Worm (Caenorhabditis elegans) whole organism, L4 larva: Measurements from ENCODE around the gene ZK596.3.

Experiments
- D1046.2 ChIP-seq: fragments of 200-800 bp; sonication (Bioruptor generic); IDR thresholded peaks from 2 replicates; pipeline ENCODE4 v1.3.6; 2022; ENCODE audit warnings: missing genetic modification characterization, missing compliant biosample characterization
- F10B5.3 ChIP-seq: sonication (generic microtip); optimal IDR thresholded peaks from 2 replicates; lab custom pipeline; 2016; ENCODE audit warnings: mild to moderate bottlenecking, missing genetic modification characterization, missing compliant biosample characterization
- T20F7.1 ChIP-seq: fragments of 200-800 bp; sonication (Bioruptor generic); optimal IDR thresholded peaks from 2 replicates; lab custom pipeline; 2018; ENCODE audit warnings: mild to moderate bottlenecking, missing genetic modification characterization, missing compliant biosample characterization
- T26A8.4 ChIP-seq: fragments of 200-800 bp; sonication (Bioruptor generic); IDR thresholded peaks from 2 replicates; pipeline ENCODE4 v1.3.6; 2022; ENCODE audit warnings: missing genetic modification characterization, missing compliant biosample characterization
- Y75B8A.6 ChIP-seq: fragments of 200-800 bp; sonication (Bioruptor generic); IDR thresholded peaks from 2 replicates; pipeline ENCODE4 v1.3.6; 2022; ENCODE audit warnings: missing genetic modification reagents, missing genetic modification characterization, missing compliant biosample characterization
- ZK337.2 ChIP-seq: fragments of 200-800 bp; sonication (Bioruptor generic); IDR thresholded peaks from 2 replicates; pipeline ENCODE4 v1.3.6; 2022; ENCODE audit warnings: missing genetic modification reagents, missing genetic modification characterization, missing compliant biosample characterization
- ZK546.5 ChIP-seq, 2 experiments: sonication (generic microtip); optimal IDR thresholded peaks; 2 replicates each; lab custom pipeline; 2017; ENCODE audit warnings: missing biosample characterization in 2 of 2, missing genetic modification characterization in 2 of 2
- aha-1 ChIP-seq: fragments of 150-350 bp; peaks from one replicate; lab custom pipeline; 2014; ENCODE audit warnings: missing biosample characterization, missing genetic modification characterization
- aly-2 ChIP-seq: sonication (generic microtip); optimal IDR thresholded peaks from 2 replicates; lab custom pipeline; 2018; ENCODE audit warnings: missing biosample characterization, missing genetic modification characterization
- ama-1 ChIP-seq: fragments of 150-350 bp; optimal IDR thresholded peaks from 2 replicates; lab custom pipeline; 2014; ENCODE audit warnings: inconsistent platforms, mixed read lengths
- attf-4 ChIP-seq: sonication (generic microtip); optimal IDR thresholded peaks from 3 replicates; lab custom pipeline; 2017; ENCODE audit warnings: missing biosample characterization, missing genetic modification characterization
- ceh-32 ChIP-seq: sonication (generic microtip); optimal IDR thresholded peaks from 2 replicates; lab custom pipeline; 2016; ENCODE audit warnings: mild to moderate bottlenecking, missing genetic modification characterization, missing compliant biosample characterization; ENCODE audit not compliant: poor library complexity
- cey-2 ChIP-seq: sonication (generic microtip); optimal IDR thresholded peaks from 3 replicates; lab custom pipeline; 2017; ENCODE audit warnings: missing genetic modification characterization, mild to moderate bottlenecking, missing compliant biosample characterization, antibody characterized with exemption, borderline replicate concordance; ENCODE audit not compliant: insufficient read depth
- ctbp-1 ChIP-seq: fragments of 200-800 bp; sonication (Bioruptor generic); IDR thresholded peaks from 2 replicates; pipeline ENCODE4 v1.3.6; 2022; ENCODE audit warnings: missing genetic modification reagents, missing genetic modification characterization, missing compliant biosample characterization
- daf-12 ChIP-seq: fragments of 150-350 bp; optimal IDR thresholded peaks from 2 replicates; lab custom pipeline; 2014; ENCODE audit warnings: missing biosample characterization, missing genetic modification reagents, missing genetic modification characterization
- daf-8 ChIP-seq: fragments of 200-800 bp; sonication (Bioruptor generic); IDR thresholded peaks from 2 replicates; pipeline ENCODE4 v1.3.6; 2022; ENCODE audit warnings: missing genetic modification characterization, missing compliant biosample characterization
- dmd-6 ChIP-seq: fragments of 200-800 bp; sonication (Bioruptor generic); IDR thresholded peaks from 2 replicates; pipeline ENCODE4 v1.3.6; 2022; ENCODE audit warnings: missing genetic modification reagents, missing genetic modification characterization, missing compliant biosample characterization
- dmd-8 ChIP-seq: fragments of 200-800 bp; sonication (Bioruptor generic); IDR thresholded peaks from 2 replicates; pipeline ENCODE4 v1.3.6; 2022; ENCODE audit warnings: missing genetic modification characterization, missing compliant biosample characterization
- dpl-1 ChIP-seq: fragments of 150-350 bp; optimal IDR thresholded peaks from 2 replicates; lab custom pipeline; 2014; ENCODE audit warnings: missing biosample characterization, missing genetic modification reagents, missing genetic modification characterization
- egl-27 ChIP-seq: sonication (generic microtip); optimal IDR thresholded peaks from 3 replicates; lab custom pipeline; 2017; ENCODE audit warnings: missing biosample characterization, missing genetic modification reagents, missing genetic modification characterization
- egl-43 ChIP-seq: fragments of 200-800 bp; sonication (Bioruptor generic); IDR thresholded peaks from 2 replicates; pipeline ENCODE4 v1.3.6; 2022; ENCODE audit warnings: missing genetic modification reagents, missing genetic modification characterization, missing compliant biosample characterization
- gei-8 ChIP-seq: fragments of 200-800 bp; sonication (Bioruptor generic); optimal IDR thresholded peaks from 2 replicates; lab custom pipeline; 2018; ENCODE audit warnings: mild to moderate bottlenecking, missing genetic modification characterization, missing compliant biosample characterization
- hif-1 ChIP-seq, 2 experiments: sonication (generic microtip); optimal IDR thresholded peaks; 2 replicates each; lab custom pipeline; 2016 to 2017; ENCODE audit warnings: missing compliant biosample characterization in 2 of 2, missing genetic modification characterization in 2 of 2, missing genetic modification reagents in 2 of 2, missing genotype in 2 of 2, mild to moderate bottlenecking in 1 of 2
- hlh-11 ChIP-seq: fragments of 200-800 bp; sonication (Bioruptor generic); optimal IDR thresholded peaks from 2 replicates; lab custom pipeline; 2018; ENCODE audit warnings: mild to moderate bottlenecking, missing genetic modification characterization, missing compliant biosample characterization
- hlh-30 ChIP-seq: sonication (generic microtip); optimal IDR thresholded peaks from 2 replicates; lab custom pipeline; 2017; ENCODE audit warnings: antibody characterized with exemption, mild to moderate bottlenecking, missing genetic modification characterization, missing compliant biosample characterization; ENCODE audit not compliant: insufficient read depth
- jun-1 ChIP-seq: fragments of 150-350 bp; optimal IDR thresholded peaks from 2 replicates; lab custom pipeline; 2014; ENCODE audit warnings: missing biosample characterization, missing genetic modification reagents, missing genetic modification characterization
- lin-1 ChIP-seq: fragments of 200-800 bp; sonication (Bioruptor generic); IDR thresholded peaks from 2 replicates; pipeline ENCODE4 v1.3.6; 2022; ENCODE audit warnings: missing genetic modification reagents, missing genetic modification characterization, missing compliant biosample characterization
- lin-15B ChIP-seq: fragments of 150-350 bp; sonication (generic microtip); optimal IDR thresholded peaks from 3 replicates; lab custom pipeline; 2014; ENCODE audit warnings: missing biosample characterization, missing genetic modification characterization
- lsy-2 ChIP-seq, 2 experiments: fragments of 150-350 bp in 1 of 2; sonication (generic microtip) in 1 of 2; optimal IDR thresholded peaks; 2 replicates each; lab custom pipeline; 2014 to 2017; ENCODE audit warnings: missing biosample characterization in 2 of 2, missing genetic modification characterization in 2 of 2
- mdl-1 ChIP-seq, 2 experiments: fragments of 150-350 bp in 1 of 2; sonication (generic microtip) in 1 of 2; optimal IDR thresholded peaks; 2 replicates each; lab custom pipeline; 2014 to 2017; ENCODE audit warnings: missing biosample characterization in 2 of 2, missing genetic modification characterization in 2 of 2
- mdt-29 ChIP-seq: fragments of 200-800 bp; sonication (Bioruptor generic); IDR thresholded peaks from 2 replicates; pipeline ENCODE4 v1.3.6; 2022; ENCODE audit warnings: missing genetic modification reagents, missing genetic modification characterization, missing compliant biosample characterization
- mep-1 ChIP-seq: fragments of 150-350 bp; sonication (generic microtip); optimal IDR thresholded peaks from 3 replicates; lab custom pipeline; 2014; ENCODE audit warnings: missing biosample characterization, missing genetic modification characterization
- mxl-3 ChIP-seq: fragments of 200-800 bp; sonication (Bioruptor generic); optimal IDR thresholded peaks from 2 replicates; lab custom pipeline; 2018; ENCODE audit warnings: mild to moderate bottlenecking, missing genetic modification characterization, missing compliant biosample characterization
- nhr-102 ChIP-seq: sonication (generic microtip); optimal IDR thresholded peaks from 2 replicates; lab custom pipeline; 2016; ENCODE audit warnings: mild to moderate bottlenecking, missing genetic modification characterization, moderate library complexity, missing compliant biosample characterization
- nhr-237 ChIP-seq: sonication (generic microtip); optimal IDR thresholded peaks from 2 replicates; lab custom pipeline; 2017; ENCODE audit warnings: missing biosample characterization, missing genetic modification characterization
- nhr-28 ChIP-seq: fragments of 150-350 bp; optimal IDR thresholded peaks from 2 replicates; lab custom pipeline; 2014; ENCODE audit warnings: missing biosample characterization, missing genetic modification characterization
- nhr-42 ChIP-seq: fragments of 200-800 bp; sonication (Bioruptor generic); IDR thresholded peaks from 2 replicates; pipeline ENCODE4 v1.3.6; 2022; ENCODE audit warnings: missing genetic modification characterization, missing compliant biosample characterization
- nhr-76 ChIP-seq: fragments of 150-350 bp; optimal IDR thresholded peaks from 2 replicates; lab custom pipeline; 2014; ENCODE audit warnings: missing biosample characterization, missing genetic modification characterization
- nhr-77 ChIP-seq: fragments of 150-350 bp; optimal IDR thresholded peaks from 2 replicates; lab custom pipeline; 2014; ENCODE audit warnings: missing biosample characterization, missing genetic modification characterization
- pha-4 ChIP-seq, 2 experiments: fragments of 150-350 bp in 1 of 2; fragments of 200-800 bp in 1 of 2; sonication (Bioruptor generic) in 1 of 2; IDR thresholded peaks in 1 of 2; optimal IDR thresholded peaks in 1 of 2; 2 replicates each; pipeline versions ENCODE4 v1.3.6 to Lab custom; 2014 to 2022; ENCODE audit warnings: missing genetic modification characterization in 2 of 2, missing genetic modification reagents in 2 of 2, missing biosample characterization in 1 of 2, missing compliant biosample characterization in 1 of 2
- sdz-12 ChIP-seq: fragments of 200-800 bp; sonication (Bioruptor generic); optimal IDR thresholded peaks from 2 replicates; lab custom pipeline; 2018; ENCODE audit warnings: mild to moderate bottlenecking, missing genetic modification characterization, missing compliant biosample characterization
- spr-3 ChIP-seq: fragments of 200-800 bp; sonication (Bioruptor generic); optimal IDR thresholded peaks from 2 replicates; lab custom pipeline; 2018; ENCODE audit warnings: mild to moderate bottlenecking, missing genetic modification characterization, missing compliant biosample characterization
- zag-1 ChIP-seq: fragments of 150-350 bp; optimal IDR thresholded peaks from 2 replicates; lab custom pipeline; 2014; ENCODE audit warnings: missing biosample characterization, missing genetic modification characterization
- ztf-11 ChIP-seq: fragments of 150-350 bp; optimal IDR thresholded peaks from 2 replicates; lab custom pipeline; 2014; ENCODE audit warnings: missing biosample characterization, missing genetic modification characterization
- ztf-7 ChIP-seq: fragments of 150-350 bp; optimal IDR thresholded peaks from 2 replicates; lab custom pipeline; 2014; ENCODE audit warnings: missing biosample characterization, missing genetic modification characterization

ZK596.3 gene

DNA sequence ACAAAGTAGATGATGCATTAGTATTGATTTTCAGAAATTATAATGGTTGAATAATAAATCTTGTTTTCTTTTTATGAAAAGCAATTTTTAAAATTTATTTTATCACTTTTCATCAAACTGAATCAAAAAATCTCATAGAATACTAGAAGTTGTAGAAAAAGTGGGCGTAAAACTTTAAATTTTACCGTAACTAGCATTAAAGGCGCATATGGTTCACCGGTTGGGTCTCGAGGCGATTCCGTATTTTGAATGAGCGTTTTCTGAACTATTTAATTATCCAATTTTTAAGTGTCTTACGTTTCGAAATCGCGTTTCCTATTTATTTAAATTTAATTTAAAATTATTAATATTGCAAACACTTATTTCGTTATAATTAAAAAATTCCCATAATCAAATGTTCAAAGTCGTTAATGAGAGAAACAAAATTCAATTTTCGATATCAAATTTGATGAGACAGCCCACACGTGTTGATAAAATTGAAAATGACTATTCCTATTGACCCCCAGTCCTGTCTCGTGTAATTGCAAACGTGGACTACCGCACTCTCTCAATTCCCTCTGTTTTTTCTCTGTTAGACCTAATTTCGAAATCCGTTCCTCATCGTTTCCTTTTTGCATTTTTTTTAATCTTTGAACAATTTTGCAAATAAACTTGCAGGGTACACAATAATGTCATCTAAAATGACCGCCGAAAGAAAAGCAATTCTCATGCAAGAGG is 45.7 kb downstream of the ZK596.3 start, which contains the start of the genes T11G6.2 and hars-1 (continued):
- TF ChIP-seq T26A8.4 (GFP tag; lab: Robert Waterston, UW) (no peak), lsy-2 (tag; optimal IDR thresholded peaks at IDR 0.05; lab: Kevin White, UChicago) (peak in 1 of 2 experiments; percentile 40), nhr-102 (no peak), aha-1 (tag; lab: Kevin White, UChicago) (no peak), ztf-11 (tag; lab: Kevin White, UChicago) (no peak), hlh-30 (tag; lab: Kevin White, UChicago) (peak; percentile 83), zag-1 (no peak), dmd-6 (GFP tag; lab: Robert Waterston, UW) (peak; percentile 71; the same call in 1 of the 2 replicates), mdl-1 (tag; optimal IDR thresholded peaks at IDR 0.05; lab: Kevin White, UChicago) (peak in 1 of 2 experiments; percentile 81), ctbp-1 (GFP tag; lab: Robert Waterston, UW) (no peak), nhr-28 (tag; lab: Kevin White, UChicago) (peak; percentile 76), Y75B8A.6 (GFP tag; lab: Robert Waterston, UW) (no peak), nhr-77 (tag; lab: Kevin White, UChicago) (peak; percentile 74), daf-12 (tag; lab: Kevin White, UChicago) (no peak), mep-1 (tag; lab: Kevin White, UChicago) (peak; percentile 34)
- TF ChIP-seq, all 104 proteins: peak for 15

DNA sequence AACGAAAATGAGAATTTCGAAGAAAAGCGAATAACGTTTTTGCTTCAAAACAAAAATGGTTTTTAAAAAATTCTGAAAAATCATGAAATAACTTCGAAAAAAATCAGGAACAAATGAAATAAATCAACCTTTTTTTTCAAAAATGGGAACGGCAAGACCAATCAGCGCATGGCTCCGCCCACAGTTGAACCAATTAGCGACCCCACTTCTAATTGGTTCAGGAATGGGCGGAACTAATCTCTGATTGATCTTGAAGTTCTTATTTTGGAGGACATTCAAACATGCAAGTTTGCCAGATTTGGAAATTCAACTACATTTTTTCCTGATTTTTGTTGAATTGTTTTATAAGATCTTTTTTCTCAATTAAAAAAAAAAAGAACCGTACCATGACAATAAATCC is 48.2 kb downstream of the ZK596.3 start:
- TF ChIP-seq nhr-42 (no peak), ceh-32 (tag; lab: Kevin White, UChicago) (no peak), mep-1 (tag; lab: Kevin White, UChicago) (no peak), nhr-28 (tag; lab: Kevin White, UChicago) (no peak), sdz-12 (no peak), T26A8.4 (GFP tag; lab: Robert Waterston, UW) (no peak), D1046.2 (GFP tag; lab: Robert Waterston, UW) (no peak), mdt-29 (GFP tag; lab: Robert Waterston, UW) (no peak), F10B5.3 (no peak), egl-27 (tag; lab: Kevin White, UChicago) (no peak), gei-8 (GFP tag; lab: Kevin White, UChicago) (no peak), attf-4 (tag; lab: Kevin White, UChicago) (no peak), mxl-3 (GFP tag; lab: Kevin White, UChicago) (no peak), egl-43 (GFP tag; lab: Robert Waterston, UW) (no peak)

DNA sequence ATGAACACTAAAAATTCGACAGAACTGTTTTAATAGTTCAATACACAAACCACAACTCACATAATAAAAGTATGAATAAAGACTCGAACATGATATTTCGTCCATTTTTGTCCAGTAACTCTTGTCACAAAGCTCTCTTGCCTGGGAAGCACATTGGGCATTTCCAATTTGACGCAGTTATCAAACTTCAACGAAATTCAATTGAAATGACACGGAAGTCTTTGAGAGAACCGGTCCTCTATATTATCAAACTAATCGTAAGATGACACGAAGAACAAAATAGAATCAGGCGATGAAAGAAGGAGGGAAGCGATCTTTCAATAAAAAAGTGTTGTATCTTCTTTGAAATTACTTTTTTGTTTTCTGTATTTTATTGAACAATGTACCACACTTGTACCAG is 49.1 kb downstream of the ZK596.3 start, which contains the start of gene T11G6.3:
Gene T11G6.3 (minus strand): TSS at position 189 of the 400 bp plus-strand sequence.
- TF ChIP-seq nhr-76 (peak; percentile 13), sdz-12 (no peak), Y75B8A.6 (GFP tag; lab: Robert Waterston, UW) (no peak), F10B5.3 (no peak), ctbp-1 (GFP tag; lab: Robert Waterston, UW) (no peak), dpl-1 (no peak), nhr-237 (tag; lab: Kevin White, UChicago) (no peak), lin-15B (tag; lab: Kevin White, UChicago) (no peak), aly-2 (tag; lab: Kevin White, UChicago) (no peak), attf-4 (tag; lab: Kevin White, UChicago) (no peak), daf-8 (GFP tag; lab: Robert Waterston, UW) (no peak), ztf-7 (no peak), nhr-28 (tag; lab: Kevin White, UChicago) (peak; percentile 28), jun-1 (tag; lab: Kevin White, UChicago) (no peak), ZK546.5 (tag; optimal IDR thresholded peaks at IDR 0.05; lab: Kevin White, UChicago) (no peak), aha-1 (tag; lab: Kevin White, UChicago) (peak; percentile 91), spr-3 (GFP tag; lab: Kevin White, UChicago) (no peak), nhr-102 (no peak), T20F7.1 (no peak), cey-2 (tag; lab: Kevin White, UChicago) (peak; percentile 4), hif-1 (tag; optimal IDR thresholded peaks at IDR 0.05; lab: Kevin White, UChicago) (no peak), pha-4 (GFP tag; IDR thresholded peaks at IDR 0.05; lab: Robert Waterston, UW) (no peak), pha-4 (tag; optimal IDR thresholded peaks at IDR 0.05; lab: Kevin White, UChicago) (no peak), lin-1 (no peak), zag-1 (no peak), dmd-8 (GFP tag; lab: Robert Waterston, UW) (no peak), hlh-11 (tag; lab: Kevin White, UChicago) (peak; percentile 6), ama-1 (lab: Kevin White, UChicago) (no peak), mdl-1 (tag; optimal IDR thresholded peaks at IDR 0.05; lab: Kevin White, UChicago) (no peak), D1046.2 (GFP tag; lab: Robert Waterston, UW) (no peak), ZK337.2 (GFP tag; lab: Robert Waterston, UW) (no peak)
